Worm (Caenorhabditis elegans) whole organism, L4 larva: ENCODE data around the gene cwn-2.

ENCODE experiments used
- aly-2 ChIP-seq: sonication (generic microtip); optimal IDR thresholded peaks from 2 replicates; lab custom pipeline; 2018; ENCODE audit warnings: missing biosample characterization, missing genetic modification characterization
- ceh-32 ChIP-seq: sonication (generic microtip); optimal IDR thresholded peaks from 2 replicates; lab custom pipeline; 2016; ENCODE audit warnings: mild to moderate bottlenecking, missing genetic modification characterization, missing compliant biosample characterization; ENCODE audit not compliant: poor library complexity
- ces-1 ChIP-seq: fragments of 150-350 bp; sonication (generic microtip); optimal IDR thresholded peaks from 4 replicates; lab custom pipeline; 2014; ENCODE audit warnings: missing biosample characterization, missing genetic modification reagents, missing genetic modification characterization
- jun-1 ChIP-seq: fragments of 150-350 bp; optimal IDR thresholded peaks from 2 replicates; lab custom pipeline; 2014; ENCODE audit warnings: missing biosample characterization, missing genetic modification reagents, missing genetic modification characterization
- nhr-25 ChIP-seq: sonication (generic microtip); optimal IDR thresholded peaks from 2 replicates; lab custom pipeline; 2017; ENCODE audit warnings: missing genetic modification characterization, mild to moderate bottlenecking, missing compliant biosample characterization, antibody characterized with exemption, moderate library complexity, borderline replicate concordance; ENCODE audit not compliant: insufficient read depth
- nhr-77 ChIP-seq: fragments of 150-350 bp; optimal IDR thresholded peaks from 2 replicates; lab custom pipeline; 2014; ENCODE audit warnings: missing biosample characterization, missing genetic modification characterization
- pha-4 ChIP-seq, 2 experiments: fragments of 150-350 bp in 1 of 2; fragments of 200-800 bp in 1 of 2; sonication (Bioruptor generic) in 1 of 2; IDR thresholded peaks in 1 of 2; optimal IDR thresholded peaks in 1 of 2; 2 replicates each; pipeline versions ENCODE4 v1.3.6 to Lab custom; 2014 to 2022; ENCODE audit warnings: missing genetic modification characterization in 2 of 2, missing genetic modification reagents in 2 of 2, missing biosample characterization in 1 of 2, missing compliant biosample characterization in 1 of 2
- set-16 ChIP-seq: fragments of 200-800 bp; sonication (Bioruptor generic); IDR thresholded peaks from 2 replicates; pipeline ENCODE4 v1.3.6; 2022; ENCODE audit warnings: missing genetic modification reagents, missing genetic modification characterization, missing compliant biosample characterization
- unc-39 ChIP-seq: sonication (generic microtip); optimal IDR thresholded peaks from 2 replicates; lab custom pipeline; 2017; ENCODE audit warnings: missing biosample characterization, missing genetic modification characterization
- ztf-11 ChIP-seq: fragments of 150-350 bp; optimal IDR thresholded peaks from 2 replicates; lab custom pipeline; 2014; ENCODE audit warnings: missing biosample characterization, missing genetic modification characterization

- TF ChIP-seq unc-39 (tag; lab: Kevin White, UChicago) (no peak), ceh-32 (tag; lab: Kevin White, UChicago) (no peak), jun-1 (tag; lab: Kevin White, UChicago) (no peak), aly-2 (no peak), pha-4 (GFP tag; IDR thresholded peaks at IDR 0.05; lab: Robert Waterston, UW) (no peak), pha-4 (tag; optimal IDR thresholded peaks at IDR 0.05; lab: Kevin White, UChicago) (no peak), nhr-77 (no peak), set-16 (GFP tag; lab: Robert Waterston, UW) (no peak), nhr-25 (tag; lab: Kevin White, UChicago) (no peak), ces-1 (GFP tag; lab: Kevin White, UChicago) (no peak), ztf-11 (no peak)
These were observed 10.4 kb downstream of the cwn-2 start for ce11 chrIV:10078003-10078402.
